Fruit fly (Drosophila melanogaster) whole organism, prepupa: ENCODE results near the gene CG8420.

Experiments used
- CG11294 ChIP-seq: fragments of 200-800 bp; sonication (Bioruptor generic); IDR thresholded peaks from 2 replicates; pipeline ENCODE4 v1.3.6; 2022; ENCODE audit warnings: missing biosample characterization, missing genetic modification characterization
- CG6163 ChIP-seq: fragments of 200-800 bp; sonication (Bioruptor generic); IDR thresholded peaks from 3 replicates; pipeline ENCODE4 v1.3.6; 2022; ENCODE audit warnings: missing biosample characterization, missing genetic modification characterization
- CG6792 ChIP-seq: fragments of 200-800 bp; sonication (Bioruptor generic); optimal IDR thresholded peaks from 3 replicates; lab custom pipeline; 2016; ENCODE audit warnings: missing biosample characterization, missing genetic modification characterization
- CG6808 ChIP-seq: fragments of 200-800 bp; sonication (Bioruptor generic); optimal IDR thresholded peaks from 3 replicates; lab custom pipeline; 2017; ENCODE audit warnings: missing biosample characterization, missing genetic modification characterization, mild to moderate bottlenecking, moderate library complexity, missing genetic modification reagents
- CG9139 ChIP-seq: fragments of 200-800 bp; sonication (Bioruptor generic); optimal IDR thresholded peaks from 3 replicates; lab custom pipeline; 2017; ENCODE audit warnings: missing biosample characterization, mild to moderate bottlenecking, missing genetic modification characterization
- Eip75B ChIP-seq: fragments of 200-800 bp; sonication (Bioruptor generic); optimal IDR thresholded peaks from 3 replicates; lab custom pipeline; 2016; ENCODE audit warnings: missing biosample characterization, missing genetic modification characterization
- Gug ChIP-seq: fragments of 200-800 bp; sonication (Bioruptor generic); IDR thresholded peaks from 2 replicates; pipeline ENCODE4 v1.3.6; 2022; ENCODE audit warnings: missing biosample characterization, missing genetic modification characterization
- Hr4 ChIP-seq: fragments of 200-800 bp; sonication (Bioruptor generic); optimal IDR thresholded peaks from 3 replicates; lab custom pipeline; 2016; ENCODE audit warnings: missing biosample characterization, missing genetic modification characterization
- Met ChIP-seq: fragments of 200-800 bp; sonication (Bioruptor generic); optimal IDR thresholded peaks from 3 replicates; lab custom pipeline; 2016; ENCODE audit warnings: missing biosample characterization, missing genetic modification characterization
- OdsH ChIP-seq: fragments of 200-800 bp; sonication (Bioruptor generic); optimal IDR thresholded peaks from 3 replicates; lab custom pipeline; 2016; ENCODE audit warnings: missing biosample characterization, missing genetic modification characterization
- achi ChIP-seq: fragments of 200-800 bp; sonication (Bioruptor generic); optimal IDR thresholded peaks from 3 replicates; lab custom pipeline; 2016; ENCODE audit warnings: missing biosample characterization, missing genetic modification characterization
- dac ChIP-seq: fragments of 200-800 bp; sonication (Bioruptor generic); optimal IDR thresholded peaks from 2 replicates; lab custom pipeline; 2017; ENCODE audit warnings: missing biosample characterization, mild to moderate bottlenecking, missing genetic modification characterization
- esn ChIP-seq: fragments of 200-800 bp; sonication (Bioruptor generic); optimal IDR thresholded peaks from 2 replicates; lab custom pipeline; 2016; ENCODE audit warnings: missing biosample characterization, mild to moderate bottlenecking, missing genetic modification characterization, moderate library complexity
- lz ChIP-seq: fragments of 200-800 bp; sonication (Bioruptor generic); optimal IDR thresholded peaks from 3 replicates; lab custom pipeline; 2016; ENCODE audit warnings: missing biosample characterization, missing genetic modification characterization
- spab ChIP-seq: fragments of 200-800 bp; sonication (Bioruptor generic); optimal IDR thresholded peaks from 2 replicates; lab custom pipeline; 2017; ENCODE audit warnings: missing biosample characterization, mild to moderate bottlenecking, missing genetic modification characterization, missing genetic modification reagents
- svp ChIP-seq: fragments of 200-800 bp; sonication (Bioruptor generic); peaks from one replicate; lab custom pipeline; 2016; ENCODE audit warnings: missing biosample characterization, missing genetic modification characterization

The CG8420 gene

DNA sequence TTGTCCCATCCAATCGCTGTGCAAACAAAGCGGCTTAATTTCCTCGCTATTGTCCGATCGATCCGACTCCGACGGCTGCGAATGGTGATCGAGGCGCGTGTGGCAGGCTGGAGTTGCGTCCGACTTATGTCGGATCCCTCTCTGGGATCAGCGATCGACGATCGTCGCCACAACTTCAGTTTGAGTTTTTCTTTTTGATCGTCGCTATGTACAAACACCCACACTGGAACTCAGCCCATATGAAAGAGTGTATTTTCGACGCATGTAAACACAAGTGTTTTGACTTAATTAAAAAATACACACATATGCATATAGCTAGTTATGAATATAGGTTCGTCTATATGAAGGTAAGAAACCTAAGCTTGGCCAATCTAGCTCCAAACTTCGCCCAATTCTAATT lies 17.6 kb downstream of the CG8420 start, which contains the start of gene sage:
sage (minus strand) TSS at position 101 of the 400 bp plus-strand sequence.
- no peak for TF ChIP-seq svp
- TF ChIP-seq CG9139: no peak
- no peak for TF ChIP-seq Eip75B
- no peak for TF ChIP-seq CG11294 (GFP tag; lab: Robert Waterston, UW)
- TF ChIP-seq CG6808 (GFP tag; lab: Kevin White, UChicago): no peak

DNA sequence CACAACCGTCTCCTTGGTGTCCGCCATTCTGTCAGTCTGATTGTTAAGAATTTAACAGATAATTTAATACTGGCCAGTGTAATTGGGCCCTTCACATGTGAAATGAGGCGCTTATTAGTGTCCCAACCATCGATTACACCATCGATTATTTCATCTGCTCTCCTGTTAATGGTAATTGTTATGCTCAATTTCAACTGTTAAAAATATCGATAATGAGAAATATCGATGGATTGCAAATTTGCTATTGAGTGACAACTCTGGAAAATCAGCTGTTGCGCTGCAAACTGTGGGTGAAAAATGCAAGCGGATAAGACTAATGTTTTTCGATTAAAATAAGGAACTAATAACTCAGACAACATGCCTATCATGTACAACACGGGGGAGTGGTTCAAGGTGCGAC lies 20.3 kb downstream of the CG8420 start, which contains the start of the genes TrpRS and Vps16A:
TrpRS (minus strand) TSS at position 140 of the 400 bp plus-strand sequence.
Vps16A (plus strand) TSS at position 255 of the 400 bp plus-strand sequence.
- no peak for TF ChIP-seq CG6792 (GFP tag; lab: Kevin White, UChicago)
- TF ChIP-seq, all 60 proteins: peak for 0

DNA sequence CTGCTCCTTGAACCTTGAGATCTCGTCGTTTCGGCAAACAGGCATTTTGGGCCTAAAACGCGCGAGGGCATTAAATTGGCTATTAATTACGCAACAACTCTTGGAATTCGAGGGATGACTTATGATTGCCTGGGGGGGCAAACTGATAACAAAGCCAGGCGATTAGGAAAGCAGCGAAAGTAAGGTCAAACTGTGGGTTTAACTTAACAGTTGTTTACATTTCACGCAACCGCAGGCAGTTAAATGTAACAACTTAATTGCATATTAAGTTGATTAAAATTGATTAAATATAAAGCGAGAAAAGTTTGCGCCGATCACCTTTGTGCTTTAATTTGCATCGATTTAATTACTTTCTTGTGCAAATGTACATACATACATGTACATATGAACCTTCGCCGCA lies 41.3 kb downstream of the CG8420 start:
- TF ChIP-seq esn (GFP tag; lab: Kevin White, UChicago) (no peak), lz (GFP tag; lab: Kevin White, UChicago) (no peak), OdsH (GFP tag; lab: Kevin White, UChicago) (no peak), spab (GFP tag; lab: Kevin White, UChicago) (no peak), Hr4 (GFP tag; lab: Kevin White, UChicago) (no peak), dac (GFP tag; lab: Kevin White, UChicago) (no peak)

DNA sequence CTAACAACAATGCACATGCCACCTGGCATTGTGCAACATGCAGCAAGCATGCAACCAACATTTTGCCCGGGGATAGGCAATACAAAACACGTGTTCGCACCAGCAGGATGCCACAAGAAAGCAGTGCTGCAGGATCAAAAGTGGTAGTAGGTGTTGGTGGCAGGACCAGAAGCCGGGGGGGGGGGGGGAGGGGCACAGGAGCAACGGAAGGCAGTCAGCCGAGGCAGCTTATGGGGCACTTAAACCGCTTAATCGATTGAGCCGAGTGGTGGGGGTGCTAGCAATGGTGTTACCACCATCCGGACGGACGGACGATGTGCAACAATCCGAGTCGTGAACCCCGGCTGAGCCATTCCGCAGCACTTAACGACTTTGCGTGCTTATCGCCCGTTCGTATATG lies 50.7 kb downstream of the CG8420 start:
- TF ChIP-seq CG6163 (GFP tag; lab: Robert Waterston, UW) (no peak), spab (GFP tag; lab: Kevin White, UChicago) (no peak), achi (GFP tag; lab: Kevin White, UChicago) (no peak), Gug (no peak), Met (GFP tag; lab: Kevin White, UChicago) (no peak), svp (no peak), Eip75B (no peak)
